Fruit fly (Drosophila melanogaster) whole organism, embryonic: ENCODE results near the gene att-ORFB.

ENCODE experiments used
- ATbp ChIP-seq: fragments of 200-800 bp; sonication (Bioruptor generic); optimal IDR thresholded peaks from 2 replicates; lab custom pipeline; 2017; ENCODE audit warnings: missing biosample characterization, mild to moderate bottlenecking, missing genetic modification characterization, missing genetic modification reagents
- Asciz ChIP-seq: fragments of 200-800 bp; sonication (Bioruptor generic); optimal IDR thresholded peaks from 2 replicates; lab custom pipeline; 2017; ENCODE audit warnings: missing biosample characterization, mild to moderate bottlenecking, missing genetic modification characterization, missing genetic modification reagents
- Awh ChIP-seq: fragments of 200-800 bp; sonication (Bioruptor generic); IDR thresholded peaks from 2 replicates; pipeline ENCODE4, ENCODE4 v1.3.6; 2022; ENCODE audit warnings: missing biosample characterization, missing genetic modification characterization
- Blimp-1 ChIP-seq: fragments of 200-800 bp; sonication (Bioruptor generic); optimal IDR thresholded peaks from 3 replicates; lab custom pipeline; 2018; ENCODE audit warnings: missing biosample characterization, missing genetic modification characterization, mild to moderate bottlenecking, moderate library complexity, missing genetic modification reagents
- CG10366 ChIP-seq: fragments of 200-800 bp; sonication (Bioruptor generic); IDR thresholded peaks from 2 replicates; pipeline ENCODE4 v1.3.6; 2022; ENCODE audit warnings: missing biosample characterization, missing genetic modification characterization
- CG10431 ChIP-seq: fragments of 200-800 bp; sonication (Bioruptor generic); optimal IDR thresholded peaks from 3 replicates; lab custom pipeline; 2018; ENCODE audit warnings: missing biosample characterization, mild to moderate bottlenecking, missing genetic modification characterization
- CG11560 ChIP-seq: fragments of 200-800 bp; sonication (Bioruptor generic); IDR thresholded peaks from 3 replicates; pipeline ENCODE4 v1.3.6; 2022; ENCODE audit warnings: missing biosample characterization, missing genetic modification characterization
- CG12659 ChIP-seq: fragments of 200-800 bp; sonication (Bioruptor generic); optimal IDR thresholded peaks from 3 replicates; lab custom pipeline; 2017; ENCODE audit warnings: mild to moderate bottlenecking, missing biosample characterization, missing genetic modification reagents, missing genetic modification characterization
- CG12769 ChIP-seq: fragments of 200-800 bp; sonication (Bioruptor generic); optimal IDR thresholded peaks from 2 replicates; lab custom pipeline; 2019; ENCODE audit warnings: missing biosample characterization, mild to moderate bottlenecking, missing genetic modification characterization, moderate library complexity
- CG13894 ChIP-seq: fragments of 200-800 bp; sonication (Bioruptor generic); optimal IDR thresholded peaks from 3 replicates; lab custom pipeline; 2018; ENCODE audit warnings: missing biosample characterization, mild to moderate bottlenecking, missing genetic modification characterization, moderate library complexity
- CG14965 ChIP-seq: fragments of 200-800 bp; sonication (Bioruptor generic); optimal IDR thresholded peaks from 2 replicates; lab custom pipeline; 2016; ENCODE audit warnings: missing biosample characterization, missing genetic modification characterization, borderline replicate concordance
- CG1603 ChIP-seq: fragments of 200-800 bp; sonication (Bioruptor generic); optimal IDR thresholded peaks from 2 replicates; lab custom pipeline; 2019; ENCODE audit warnings: missing biosample characterization, mild to moderate bottlenecking, missing genetic modification characterization, moderate library complexity
- CG17385 ChIP-seq: fragments of 200-800 bp; sonication (Bioruptor generic); optimal IDR thresholded peaks from 3 replicates; lab custom pipeline; 2018; ENCODE audit warnings: missing biosample characterization, mild to moderate bottlenecking, missing genetic modification characterization
- CG17829 ChIP-seq: fragments of 200-800 bp; optimal IDR thresholded peaks from 2 replicates; lab custom pipeline; 2019; ENCODE audit warnings: missing biosample characterization, mild to moderate bottlenecking, missing genetic modification characterization, moderate library complexity
- CG2678 ChIP-seq: fragments of 200-800 bp; sonication (Bioruptor generic); optimal IDR thresholded peaks from 3 replicates; lab custom pipeline; 2019; ENCODE audit warnings: missing biosample characterization, mild to moderate bottlenecking, missing genetic modification characterization, moderate library complexity
- CG3407 ChIP-seq: fragments of 200-800 bp; sonication (Bioruptor generic); optimal IDR thresholded peaks from 2 replicates; lab custom pipeline; 2018; ENCODE audit warnings: missing biosample characterization, mild to moderate bottlenecking, missing genetic modification characterization
- CG6765 ChIP-seq: fragments of 200-800 bp; sonication (Bioruptor generic); optimal IDR thresholded peaks from 3 replicates; lab custom pipeline; 2017; ENCODE audit warnings: missing biosample characterization, mild to moderate bottlenecking, missing genetic modification characterization
- CG7556 ChIP-seq: fragments of 200-800 bp; sonication (Bioruptor generic); optimal IDR thresholded peaks from 2 replicates; lab custom pipeline; 2017; ENCODE audit warnings: missing biosample characterization, mild to moderate bottlenecking, missing genetic modification characterization
- Dbx ChIP-seq: fragments of 200-800 bp; sonication (Bioruptor generic); IDR thresholded peaks from 3 replicates; pipeline ENCODE4 v1.3.6; 2022; ENCODE audit warnings: missing biosample characterization, missing genetic modification characterization
- Dll ChIP-seq: fragments of 200-800 bp; sonication (Bioruptor generic); IDR thresholded peaks from 4 replicates; pipeline ENCODE4 v1.3.6; 2022; ENCODE audit warnings: missing biosample characterization, missing genetic modification characterization; ENCODE audit not compliant: partially characterized antibody
- Fer1 ChIP-seq: fragments of 200-800 bp; sonication (Bioruptor generic); optimal IDR thresholded peaks from 2 replicates; lab custom pipeline; 2017; ENCODE audit warnings: missing biosample characterization, mild to moderate bottlenecking, missing genetic modification characterization
- HmgD ChIP-seq: fragments of 200-800 bp; sonication (Bioruptor generic); optimal IDR thresholded peaks from 3 replicates; lab custom pipeline; 2016; ENCODE audit warnings: missing biosample characterization, missing genetic modification characterization
- Hr39 ChIP-seq: fragments of >200 bp; optimal IDR thresholded peaks from 2 replicates; lab custom pipeline; 2017
- Lhr ChIP-seq: fragments of 200-800 bp; sonication (Bioruptor generic); optimal IDR thresholded peaks from 3 replicates; lab custom pipeline; 2017; ENCODE audit warnings: mild to moderate bottlenecking, missing biosample characterization, missing genetic modification reagents, missing genetic modification characterization
- Pdp1 ChIP-seq, 2 experiments: fragments of 200-800 bp; sonication (Bioruptor generic); optimal IDR thresholded peaks; 3 replicates each; lab custom pipeline; 2016; ENCODE audit warnings: missing biosample characterization in 2 of 2, missing genetic modification characterization in 2 of 2, mild to moderate bottlenecking in 1 of 2, moderate library complexity in 1 of 2
- Sox102F ChIP-seq: fragments of 200-800 bp; sonication (Bioruptor generic); optimal IDR thresholded peaks from 2 replicates; lab custom pipeline; 2018; ENCODE audit warnings: missing biosample characterization, mild to moderate bottlenecking, missing genetic modification characterization, moderate library complexity
- Sry-β ChIP-seq: fragments of 200-800 bp; sonication (Bioruptor generic); optimal IDR thresholded peaks from 2 replicates; lab custom pipeline; 2018; ENCODE audit warnings: missing biosample characterization, mild to moderate bottlenecking, missing genetic modification characterization, moderate library complexity
- Taf1 ChIP-seq: fragments of 200-800 bp; sonication (Bioruptor generic); IDR thresholded peaks from 2 replicates; pipeline ENCODE4 v1.3.6; 2022; ENCODE audit warnings: missing biosample characterization, missing genetic modification characterization
- ato ChIP-seq: fragments of 200-800 bp; sonication (Bioruptor generic); IDR thresholded peaks from 2 replicates; pipeline ENCODE4 v1.3.6; 2022; ENCODE audit warnings: missing biosample characterization, missing genetic modification characterization; ENCODE audit not compliant: partially characterized antibody
- cad ChIP-seq: fragments of >200 bp; optimal IDR thresholded peaks from 2 replicates; lab custom pipeline; 2017; ENCODE audit warnings: missing biosample characterization, missing genetic modification characterization
- ci ChIP-seq: fragments of 200-800 bp; sonication (Bioruptor generic); IDR thresholded peaks from 3 replicates; pipeline ENCODE4 v1.3.6; 2022; ENCODE audit warnings: missing biosample characterization, missing genetic modification characterization
- cwo ChIP-seq: fragments of 200-800 bp; sonication (Bioruptor generic); optimal IDR thresholded peaks from 3 replicates; lab custom pipeline; 2017; ENCODE audit warnings: missing biosample characterization, missing genetic modification characterization, mild to moderate bottlenecking, moderate library complexity, missing genetic modification reagents
- da ChIP-seq: fragments of 200-800 bp; sonication (Bioruptor generic); optimal IDR thresholded peaks from 2 replicates; lab custom pipeline; 2016; ENCODE audit warnings: missing biosample characterization, missing genetic modification characterization
- dimm ChIP-seq: fragments of 200-800 bp; sonication (Bioruptor generic); IDR thresholded peaks from 2 replicates; pipeline ENCODE4 v1.3.6; 2022; ENCODE audit warnings: missing biosample characterization, missing genetic modification characterization
- dpn ChIP-seq, 2 experiments: fragments of 200-800 bp; sonication (Bioruptor generic); optimal IDR thresholded peaks; 3 replicates each; lab custom pipeline; 2016; ENCODE audit warnings: missing biosample characterization in 2 of 2, missing genetic modification characterization in 2 of 2
- eve ChIP-seq, 2 experiments: fragments of >200 bp; optimal IDR thresholded peaks; 2 replicates each; lab custom pipeline; 2017; ENCODE audit warnings: missing biosample characterization in 2 of 2, missing genetic modification characterization in 2 of 2
- fd64A ChIP-seq: fragments of 200-800 bp; sonication (Bioruptor generic); optimal IDR thresholded peaks from 3 replicates; lab custom pipeline; 2018; ENCODE audit warnings: missing biosample characterization, mild to moderate bottlenecking, missing genetic modification characterization
- insv ChIP-seq, 2 experiments: fragments of 200-800 bp; sonication (Bioruptor generic); optimal IDR thresholded peaks; 3 replicates each; lab custom pipeline; 2016 to 2018; ENCODE audit warnings: missing biosample characterization in 2 of 2, missing genetic modification characterization in 2 of 2
- jigr1 ChIP-seq: fragments of 200-800 bp; sonication (Bioruptor generic); IDR thresholded peaks from 3 replicates; pipeline ENCODE4 v1.3.6; 2022; ENCODE audit warnings: missing biosample characterization, missing genetic modification characterization
- ranshi ChIP-seq: fragments of 200-800 bp; sonication (Bioruptor generic); IDR thresholded peaks from 2 replicates; pipeline ENCODE4 v1.3.6; 2022; ENCODE audit warnings: missing biosample characterization, missing genetic modification characterization
- sc ChIP-seq, 3 experiments: fragments of >200 bp in 2 of 3; fragments of 200-800 bp in 1 of 3; sonication (Bioruptor generic) in 1 of 3; optimal IDR thresholded peaks; 2 replicates in 2 of 3; 3 replicates in 1 of 3; lab custom pipeline; 2017; ENCODE audit warnings: mild to moderate bottlenecking in 1 of 3, missing biosample characterization in 1 of 3, missing genetic modification characterization in 1 of 3, missing genetic modification reagents in 1 of 3
- sim ChIP-seq: fragments of 200-800 bp; sonication (Bioruptor generic); IDR thresholded peaks from 2 replicates; pipeline ENCODE4 v1.3.6; 2022; ENCODE audit warnings: missing biosample characterization, missing genetic modification characterization
- sob ChIP-seq: fragments of 200-800 bp; sonication (Bioruptor generic); IDR thresholded peaks from 2 replicates; pipeline ENCODE4 v1.3.6; 2022; ENCODE audit warnings: missing biosample characterization, missing genetic modification characterization
- ssp ChIP-seq: fragments of 200-800 bp; sonication (Bioruptor generic); IDR thresholded peaks from 2 replicates; pipeline ENCODE4 v1.3.6; 2022; ENCODE audit warnings: missing biosample characterization, missing genetic modification characterization
- trem ChIP-seq: fragments of 200-800 bp; optimal IDR thresholded peaks from 3 replicates; lab custom pipeline; 2019; ENCODE audit warnings: missing biosample characterization, mild to moderate bottlenecking, missing genetic modification characterization, moderate library complexity
- zen ChIP-seq: fragments of 200-800 bp; sonication (Bioruptor generic); optimal IDR thresholded peaks from 3 replicates; lab custom pipeline; 2018; ENCODE audit warnings: missing biosample characterization, mild to moderate bottlenecking, missing genetic modification characterization, moderate library complexity
- zf30C ChIP-seq: fragments of 200-800 bp; sonication (Bioruptor generic); optimal IDR thresholded peaks from 3 replicates; lab custom pipeline; 2018; ENCODE audit warnings: missing biosample characterization, mild to moderate bottlenecking, missing genetic modification characterization

The att-ORFB gene

dm6 chr3R:20542283-20543144 lies 11.7 kb downstream of the att-ORFB start (continued):
- TF ChIP-seq CG14965 (GFP tag; lab: Kevin White, UChicago) (peak; percentile 11), ato (no peak), fd64A (GFP tag; lab: Kevin White, UChicago) (peak; percentile 17), da (GFP tag; lab: Kevin White, UChicago) (no peak), trem (tag; lab: Kevin White, UChicago) (no peak), ATbp (GFP tag; lab: Kevin White, UChicago) (peak; percentile 79), Taf1 (GFP tag; lab: Robert Waterston, UW) (no peak), sc (optimal IDR thresholded peaks at IDR 0.05; lab: Kevin White, UChicago) (no peak), sc (GFP tag; optimal IDR thresholded peaks at IDR 0.05; lab: Kevin White, UChicago) (peak; percentile 14), Hr39 (lab: Kevin White, UChicago) (no peak), cwo (GFP tag; lab: Kevin White, UChicago) (peak; percentile 11), CG12659 (GFP tag; lab: Kevin White, UChicago) (peak; percentile 50), CG6765 (GFP tag; lab: Kevin White, UChicago) (no peak), Asciz (GFP tag; lab: Kevin White, UChicago) (peak; percentile 82), HmgD (GFP tag; lab: Kevin White, UChicago) (no peak), Fer1 (GFP tag; lab: Kevin White, UChicago) (peak; percentile 4), CG10431 (GFP tag; lab: Kevin White, UChicago) (peak; percentile 3), CG17829 (tag; lab: Kevin White, UChicago) (no peak), CG7556 (GFP tag; lab: Kevin White, UChicago) (peak; percentile 56), ci (0 out of 3 replicates have a peak, but pooled peaks have one; percentile 43), CG17385 (GFP tag; lab: Kevin White, UChicago) (peak; percentile 11), sim (GFP tag; lab: Robert Waterston, UW) (0 out of 2 replicates have a peak, but pooled peaks have one; percentile 22), Awh (GFP tag; lab: Robert Waterston, UW) (peak; percentile 74), Dbx (GFP tag; lab: Robert Waterston, UW) (no peak), Sry-β (GFP tag; lab: Kevin White, UChicago) (no peak), CG13894 (tag; lab: Kevin White, UChicago) (no peak), jigr1 (no peak), CG10366 (GFP tag; lab: Robert Waterston, UW) (no peak), sob (GFP tag; lab: Robert Waterston, UW) (peak; percentile 49), Dll (GFP tag; lab: Robert Waterston, UW) (0 out of 4 replicates have a peak, but pooled peaks have one; percentile 11), insv (GFP tag; optimal IDR thresholded peaks at IDR 0.05; lab: Kevin White, UChicago) (peak in 1 of 2 experiments; percentile 32), CG12769 (peak; percentile 9), dimm (0 out of 2 replicates have a peak, but pooled peaks have one; percentile 27), zen (tag; lab: Kevin White, UChicago) (peak; percentile 44), eve (GFP tag; optimal IDR thresholded peaks at IDR 0.05; lab: Kevin White, UChicago) (peak in 1 of 2 experiments; percentile 75), dpn (GFP tag; optimal IDR thresholded peaks at IDR 0.05; lab: Kevin White, UChicago) (no peak), CG3407 (GFP tag; lab: Kevin White, UChicago) (peak; percentile 51), zf30C (peak; percentile 61), cad (GFP tag; lab: Kevin White, UChicago) (peak; percentile 77), ranshi (GFP tag; lab: Robert Waterston, UW) (no peak), Pdp1 (GFP tag; optimal IDR thresholded peaks at IDR 0.05; lab: Kevin White, UChicago) (peak in 1 of 2 experiments; percentile 4), Blimp-1 (GFP tag; lab: Kevin White, UChicago) (peak; percentile 52), CG1603 (peak; percentile 48), ssp (GFP tag; lab: Robert Waterston, UW) (no peak), Sox102F (GFP tag; lab: Kevin White, UChicago) (peak; percentile 33), Lhr (peak; percentile 15), CG2678 (tag; lab: Kevin White, UChicago) (peak; percentile 44), CG11560 (tag; lab: Robert Waterston, UW) (no peak)
